Worm (Caenorhabditis elegans): ENCODE results near the gene W08F4.13.
A peak's percentile ranks its signal among the peaks of the same experiment; 100 is the strongest.

W08F4.13 gene

DNA sequence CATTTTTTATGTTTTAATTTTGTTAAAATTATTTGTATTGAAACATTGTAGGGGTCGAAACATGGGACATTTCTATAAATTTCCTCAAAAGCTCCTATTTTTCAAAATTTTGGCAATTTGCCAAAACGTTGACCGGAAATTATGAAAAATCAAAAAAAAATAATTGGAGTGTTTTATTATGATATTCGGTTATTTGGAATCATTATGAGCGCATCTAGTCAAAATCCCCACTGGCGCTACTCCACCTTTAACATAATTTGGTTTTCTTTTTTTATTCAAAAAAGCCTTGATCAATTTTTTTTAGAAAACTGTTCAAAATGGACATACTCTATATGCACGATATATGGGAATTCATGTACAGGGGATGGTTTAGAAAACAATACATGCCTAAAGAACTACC is 20.7 kb downstream of the W08F4.13 start, which contains the start of gene W04H10.2:
Gene W04H10.2 (plus strand): TSS at position 301 of the 400 bp plus-strand sequence.
- TF ChIP-seq nhr-48 (tag; optimal IDR thresholded peaks at IDR 0.05) (no peak), unc-130 (GFP tag; optimal IDR thresholded peaks at IDR 0.05) (no peak), egl-27 (tag; optimal IDR thresholded peaks at IDR 0.05) (no peak), daf-12 (tag; optimal IDR thresholded peaks at IDR 0.05) (no peak), php-3 (GFP tag; IDR thresholded peaks at IDR 0.05) (no peak), unc-62 (GFP tag; optimal IDR thresholded peaks at IDR 0.05 in 1 of 2) (no peak), unc-62 (tag; optimal IDR thresholded peaks at IDR 0.05) (no peak), nhr-237 (tag; optimal IDR thresholded peaks at IDR 0.05) (no peak), ceh-44 (GFP tag; IDR thresholded peaks at IDR 0.05) (no peak), nhr-10 (tag; optimal IDR thresholded peaks at IDR 0.05) (no peak)

ce11 chrII:606033-606432 is 21.4 kb downstream of the W08F4.13 start, which contains the start of gene W04H10.5:
Gene W04H10.5, plus strand, starts transcription at chrII:606333.
- no peak for TF ChIP-seq ceh-44 (GFP tag; IDR thresholded peaks at IDR 0.05)
- TF ChIP-seq nhr-41 (GFP tag; IDR thresholded peaks at IDR 0.05), result no peak
- TF ChIP-seq ztf-7 (tag; optimal IDR thresholded peaks at IDR 0.05), result no peak
- no peak for TF ChIP-seq lir-3 (tag; optimal IDR thresholded peaks at IDR 0.05)
- no peak for TF ChIP-seq mdl-1 (tag; optimal IDR thresholded peaks at IDR 0.05)
- TF ChIP-seq T26A8.4 (GFP tag; IDR thresholded peaks at IDR 0.05), result no peak
- TF ChIP-seq Y5F2A.4 (GFP tag; optimal IDR thresholded peaks at IDR 0.05), result no peak
- TF ChIP-seq ZK337.2 (GFP tag; IDR thresholded peaks at IDR 0.05), result no peak
- no peak for TF ChIP-seq unc-62 (GFP tag; optimal IDR thresholded peaks at IDR 0.05 in 1 of 2)
- TF ChIP-seq unc-62 (tag; optimal IDR thresholded peaks at IDR 0.05), result no peak
- no peak for TF ChIP-seq F49E8.2 (tag; optimal IDR thresholded peaks at IDR 0.05; ENCODE audit: borderline replicate concordance)
- no peak for TF ChIP-seq ztf-11 (tag; optimal IDR thresholded peaks at IDR 0.05)
- TF ChIP-seq dmd-8 (GFP tag; IDR thresholded peaks at IDR 0.05), result no peak
- TF ChIP-seq nhr-28 (tag; optimal IDR thresholded peaks at IDR 0.05), result no peak
- no peak for TF ChIP-seq hlh-30 (tag; optimal IDR thresholded peaks at IDR 0.05; ENCODE audit: insufficient read depth)
- TF ChIP-seq dmd-6 (GFP tag; IDR thresholded peaks at IDR 0.05), result no peak
- TF ChIP-seq sdz-12 (GFP tag; optimal IDR thresholded peaks at IDR 0.05), result no peak
- TF ChIP-seq D1046.2 (GFP tag; IDR thresholded peaks at IDR 0.05), result no peak
- TF ChIP-seq daf-8 (GFP tag; IDR thresholded peaks at IDR 0.05), result no peak
- no peak for TF ChIP-seq nhr-10 (tag; optimal IDR thresholded peaks at IDR 0.05)

ce11 chrII:608341-608740 is 23.7 kb downstream of the W08F4.13 start, which contains the start of gene W04H10.6:
Gene W04H10.6, minus strand, starts transcription at chrII:608441.
- no peak for TF ChIP-seq ceh-20 (GFP tag; IDR thresholded peaks at IDR 0.05)
- TF ChIP-seq unc-62 (GFP tag; optimal IDR thresholded peaks at IDR 0.05 in 1 of 2), result peak in 1 of 2 experiments; percentile 10
- no peak for TF ChIP-seq unc-62 (tag; optimal IDR thresholded peaks at IDR 0.05)

- no peak for TF ChIP-seq nhr-42 (GFP tag; IDR thresholded peaks at IDR 0.05)
- TF ChIP-seq hlh-11 (tag; optimal IDR thresholded peaks at IDR 0.05), result no peak
- no peak for TF ChIP-seq lim-7 (GFP tag; IDR thresholded peaks at IDR 0.05)
- TF ChIP-seq mep-1 (tag; optimal IDR thresholded peaks at IDR 0.05), result no peak
- no peak for TF ChIP-seq nhr-102 (tag; optimal IDR thresholded peaks at IDR 0.05)
- TF ChIP-seq nhr-77 (tag; optimal IDR thresholded peaks at IDR 0.05), result no peak
- no peak for TF ChIP-seq lin-29 (GFP tag; IDR thresholded peaks at IDR 0.05)
- no peak for TF ChIP-seq zfp-2 (tag; optimal IDR thresholded peaks at IDR 0.05)
- no peak for TF ChIP-seq saeg-2 (GFP tag; IDR thresholded peaks at IDR 0.05)
- TF ChIP-seq ztf-7 (tag; optimal IDR thresholded peaks at IDR 0.05), result no peak
- no peak for TF ChIP-seq hlh-30 (tag; optimal IDR thresholded peaks at IDR 0.05; ENCODE audit: insufficient read depth)
- TF ChIP-seq madf-5 (GFP tag; IDR thresholded peaks at IDR 0.05), result no peak
- no peak for TF ChIP-seq nhr-10 (tag; optimal IDR thresholded peaks at IDR 0.05)
- no peak for TF ChIP-seq pqm-1 (tag; optimal IDR thresholded peaks at IDR 0.05)
- TF ChIP-seq nhr-25 (tag; optimal IDR thresholded peaks at IDR 0.05; ENCODE audit: borderline replicate concordance, insufficient read depth), result no peak
- no peak for TF ChIP-seq nhr-48 (tag; optimal IDR thresholded peaks at IDR 0.05)
- no peak for TF ChIP-seq ama-1 (optimal IDR thresholded peaks at IDR 0.05)
Observed at ce11 chrII:608757-609156, 24.2 kb downstream of the W08F4.13 start, which contains the start of gene W04H10.1. Gene W04H10.1, plus strand, starts transcription at chrII:609057.
